Worm (Caenorhabditis elegans): ENCODE data around the gene F58F9.1.

ce11 chrIV:6237508-6238227, 12.0 kb upstream of the F58F9.1 start, which contains the start of the genes F58F9.6 and F58F9.8:
- TF ChIP-seq lir-3 (tag; optimal IDR thresholded peaks at IDR 0.05) (no peak), nhr-76 (tag; optimal IDR thresholded peaks at IDR 0.05) (no peak), dpl-1 (GFP tag; optimal IDR thresholded peaks at IDR 0.05) (no peak), lin-39 (tag; optimal IDR thresholded peaks at IDR 0.05) (no peak), R02D3.7 (tag; optimal IDR thresholded peaks at IDR 0.05) (no peak)
